Comparison of ENCODE assay signal across 4 worm cellular contexts in genomic region chrX:12661091-12661526, ce11.
TF ChIP-seq lines count a peak whose summit lies in the region.

No protein-coding gene starts in this region.

TF ChIP-seq in whole organism, L2 larva, 48 proteins besides CTCF, POLR2A, EP300 and RAD21 (continued from another document):
- TF ChIP-seq nhr-11 (tag; optimal IDR thresholded peaks at IDR 0.05; lab: Kevin White, UChicago) (no peak), sma-9 (GFP tag; optimal IDR thresholded peaks at IDR 0.05; lab: Kevin White, UChicago) (peak; percentile 78), sma-9 (tag; optimal IDR thresholded peaks at IDR 0.05; lab: Kevin White, UChicago) (no peak), zag-1 (tag; optimal IDR thresholded peaks at IDR 0.05; lab: Kevin White, UChicago) (no peak), lsy-2 (tag; optimal IDR thresholded peaks at IDR 0.05; lab: Kevin White, UChicago) (peak in 1 of 2 experiments; percentile 46), mdl-1 (tag; optimal IDR thresholded peaks at IDR 0.05; lab: Kevin White, UChicago) (peak in 1 of 2 experiments; percentile 35)

TF ChIP-seq in whole organism, L4 larva, 104 proteins besides CTCF, POLR2A, EP300 and RAD21 (continued from another document and continues in another):
- TF ChIP-seq pha-4 (GFP tag; IDR thresholded peaks at IDR 0.05; lab: Robert Waterston, UW): peak; percentile 75; the same call in 1 of the 2 replicates
- no peak for TF ChIP-seq pha-4 (tag; optimal IDR thresholded peaks at IDR 0.05; lab: Kevin White, UChicago)
- peak; percentile 72 for TF ChIP-seq nhr-42 (GFP tag; IDR thresholded peaks at IDR 0.05; lab: Robert Waterston, UW)
- TF ChIP-seq madf-9 (GFP tag; conservative IDR thresholded peaks at IDR 0.05; lab: Robert Waterston, UW): peak; percentile 80
- TF ChIP-seq F49E8.2 (tag; optimal IDR thresholded peaks at IDR 0.05; lab: Kevin White, UChicago; ENCODE audit: borderline replicate concordance): peak; percentile 74
- no peak for TF ChIP-seq pqm-1 (tag; optimal IDR thresholded peaks at IDR 0.05; lab: Kevin White, UChicago)
- peak; percentile 50; the same call in 1 of the 2 replicates for TF ChIP-seq lin-29 (GFP tag; IDR thresholded peaks at IDR 0.05; lab: Robert Waterston, UW)
- no peak for TF ChIP-seq tag-97 (GFP tag; IDR thresholded peaks at IDR 0.05; lab: Robert Waterston, UW)
- peak in 1 of 2 experiments; percentile 97 for TF ChIP-seq unc-62 (GFP tag; optimal IDR thresholded peaks at IDR 0.05 in 1 of 2; lab: Kevin White, UChicago)
- TF ChIP-seq unc-62 (tag; optimal IDR thresholded peaks at IDR 0.05; lab: Kevin White, UChicago): no peak
- peak; percentile 66; the same call in 1 of the 2 replicates for TF ChIP-seq php-3 (GFP tag; IDR thresholded peaks at IDR 0.05; lab: Robert Waterston, UW)
- TF ChIP-seq lin-39 (tag; optimal IDR thresholded peaks at IDR 0.05; lab: Kevin White, UChicago): no peak
- TF ChIP-seq attf-4 (tag; optimal IDR thresholded peaks at IDR 0.05; lab: Kevin White, UChicago): no peak
- no peak for TF ChIP-seq nhr-28 (tag; optimal IDR thresholded peaks at IDR 0.05; lab: Kevin White, UChicago)
- no peak for TF ChIP-seq ceh-62 (tag; optimal IDR thresholded peaks at IDR 0.05; lab: Kevin White, UChicago)
- TF ChIP-seq duxl-1 (tag; optimal IDR thresholded peaks at IDR 0.05; lab: Kevin White, UChicago; ENCODE audit: poor library complexity): peak; percentile 59
- peak; percentile 77 for TF ChIP-seq lin-13 (GFP tag; optimal IDR thresholded peaks at IDR 0.05; lab: Kevin White, UChicago)
- peak; percentile 43 for TF ChIP-seq ztf-7 (tag; optimal IDR thresholded peaks at IDR 0.05; lab: Kevin White, UChicago)
- peak; percentile 73 for TF ChIP-seq ceh-20 (GFP tag; IDR thresholded peaks at IDR 0.05; lab: Robert Waterston, UW)
- TF ChIP-seq Y5F2A.4 (GFP tag; optimal IDR thresholded peaks at IDR 0.05; lab: Kevin White, UChicago): peak; percentile 40
- peak; percentile 57 for TF ChIP-seq dmd-6 (GFP tag; IDR thresholded peaks at IDR 0.05; lab: Robert Waterston, UW)
- peak; percentile 78 for TF ChIP-seq mxl-3 (GFP tag; optimal IDR thresholded peaks at IDR 0.05; lab: Kevin White, UChicago)
- TF ChIP-seq dpl-1 (GFP tag; optimal IDR thresholded peaks at IDR 0.05; lab: Kevin White, UChicago): no peak
- peak; percentile 27 for TF ChIP-seq cey-2 (tag; optimal IDR thresholded peaks at IDR 0.05; lab: Kevin White, UChicago; ENCODE audit: borderline replicate concordance, insufficient read depth)
- no peak for TF ChIP-seq lin-15B (tag; optimal IDR thresholded peaks at IDR 0.05; lab: Kevin White, UChicago)
- peak; percentile 94 for TF ChIP-seq egl-43 (GFP tag; IDR thresholded peaks at IDR 0.05; lab: Robert Waterston, UW)
- peak; percentile 92 for TF ChIP-seq snpc-1.2 (GFP tag; IDR thresholded peaks at IDR 0.05; lab: Robert Waterston, UW)
- no peak for TF ChIP-seq ceh-82 (tag; optimal IDR thresholded peaks at IDR 0.05; lab: Kevin White, UChicago)
- no peak for TF ChIP-seq ama-1 (optimal IDR thresholded peaks at IDR 0.05; lab: Kevin White, UChicago)
- peak; percentile 83; the same call in 1 of the 2 replicates for TF ChIP-seq dmd-9 (GFP tag; IDR thresholded peaks at IDR 0.05; lab: Robert Waterston, UW)
- TF ChIP-seq tra-1 (GFP tag; IDR thresholded peaks at IDR 0.05; lab: Robert Waterston, UW): peak; percentile 72
- TF ChIP-seq dve-1 (tag; optimal IDR thresholded peaks at IDR 0.05; lab: Kevin White, UChicago; ENCODE audit: insufficient read depth): peak; percentile 63
- peak; percentile 66 to 88 for TF ChIP-seq daf-16 (GFP tag; optimal IDR thresholded peaks at IDR 0.05; lab: Kevin White, UChicago)
- peak; percentile 78 for TF ChIP-seq daf-16 (tag; optimal IDR thresholded peaks at IDR 0.05; lab: Kevin White, UChicago)
- no peak for TF ChIP-seq fos-1 (tag; optimal IDR thresholded peaks at IDR 0.05; lab: Kevin White, UChicago)
- no peak for TF ChIP-seq egl-27 (tag; optimal IDR thresholded peaks at IDR 0.05; lab: Kevin White, UChicago)
- no peak for TF ChIP-seq snpc-4 (tag; optimal IDR thresholded peaks at IDR 0.05; lab: Kevin White, UChicago)
- TF ChIP-seq daf-8 (GFP tag; IDR thresholded peaks at IDR 0.05; lab: Robert Waterston, UW): no peak
- 0 out of 2 replicates have a peak, but pooled peaks have one; percentile 36 for TF ChIP-seq F44E2.7 (GFP tag; IDR thresholded peaks at IDR 0.05; lab: Robert Waterston, UW)
- TF ChIP-seq ceh-44 (GFP tag; IDR thresholded peaks at IDR 0.05; lab: Robert Waterston, UW): peak; percentile 83; the same call in 1 of the 2 replicates

TF ChIP-seq in whole organism, late embryonic, 69 proteins besides CTCF, POLR2A, EP300 and RAD21 (continued from another document):
- TF ChIP-seq ceh-34 (tag; optimal IDR thresholded peaks at IDR 0.05; lab: Kevin White, UChicago) (peak; percentile 81), ztf-16 (tag; optimal IDR thresholded peaks at IDR 0.05; lab: Kevin White, UChicago) (peak; percentile 73), elt-2 (tag; optimal IDR thresholded peaks at IDR 0.05; lab: Kevin White, UChicago) (peak; percentile 85), ahr-1 (tag; optimal IDR thresholded peaks at IDR 0.05; lab: Kevin White, UChicago) (peak; percentile 59), ceh-19 (GFP tag; optimal IDR thresholded peaks at IDR 0.05; lab: Kevin White, UChicago) (peak; percentile 78), ets-4 (tag; optimal IDR thresholded peaks at IDR 0.05; lab: Kevin White, UChicago) (peak; percentile 11), ceh-31 (tag; optimal IDR thresholded peaks at IDR 0.05; lab: Kevin White, UChicago) (peak; percentile 74), hlh-13 (GFP tag; optimal IDR thresholded peaks at IDR 0.05; lab: Kevin White, UChicago) (peak; percentile 67), pha-4 (tag; optimal IDR thresholded peaks at IDR 0.05; lab: Kevin White, UChicago) (no peak), pax-1 (tag; optimal IDR thresholded peaks at IDR 0.05; lab: Kevin White, UChicago) (no peak), unc-86 (tag; optimal IDR thresholded peaks at IDR 0.05; lab: Kevin White, UChicago) (peak; percentile 81), ceh-30 (tag; optimal IDR thresholded peaks at IDR 0.05; lab: Kevin White, UChicago) (no peak), ceh-48 (tag; optimal IDR thresholded peaks at IDR 0.05; lab: Kevin White, UChicago) (peak; percentile 53), ceh-2 (tag; optimal IDR thresholded peaks at IDR 0.05; lab: Kevin White, UChicago) (peak; percentile 70), zip-5 (tag; optimal IDR thresholded peaks at IDR 0.05; lab: Kevin White, UChicago) (peak; percentile 39), Y22D7AL.16 (tag; optimal IDR thresholded peaks at IDR 0.05; lab: Kevin White, UChicago) (peak; percentile 60), ceh-6 (GFP tag; optimal IDR thresholded peaks at IDR 0.05; lab: Kevin White, UChicago) (peak; percentile 83), madf-2 (tag; optimal IDR thresholded peaks at IDR 0.05; lab: Kevin White, UChicago) (peak; percentile 77), fkh-6 (tag; optimal IDR thresholded peaks at IDR 0.05; lab: Kevin White, UChicago) (peak; percentile 64), dve-1 (tag; optimal IDR thresholded peaks at IDR 0.05; lab: Kevin White, UChicago) (peak; percentile 83), ceh-14 (tag; optimal IDR thresholded peaks at IDR 0.05; lab: Kevin White, UChicago) (peak; percentile 59), pha-2 (tag; optimal IDR thresholded peaks at IDR 0.05; lab: Kevin White, UChicago) (peak; percentile 68), unc-55 (GFP tag; optimal IDR thresholded peaks at IDR 0.05; lab: Kevin White, UChicago) (no peak), nfya-1 (tag; optimal IDR thresholded peaks at IDR 0.05; lab: Kevin White, UChicago) (peak; percentile 59), hlh-8 (tag; optimal IDR thresholded peaks at IDR 0.05; lab: Kevin White, UChicago) (peak; percentile 52), pat-9 (tag; optimal IDR thresholded peaks at IDR 0.05; lab: Kevin White, UChicago) (peak; percentile 86), F13H6.1 (tag; optimal IDR thresholded peaks at IDR 0.05; lab: Kevin White, UChicago) (peak; percentile 70), K02D7.2 (tag; optimal IDR thresholded peaks at IDR 0.05; lab: Kevin White, UChicago) (peak; percentile 77), gmeb-2 (tag; optimal IDR thresholded peaks at IDR 0.05; lab: Kevin White, UChicago) (peak; percentile 83), lim-6 (tag; optimal IDR thresholded peaks at IDR 0.05; lab: Kevin White, UChicago) (no peak), ref-2 (tag; optimal IDR thresholded peaks at IDR 0.05; lab: Kevin White, UChicago) (peak; percentile 87), sdc-2 (tag; optimal IDR thresholded peaks at IDR 0.05; lab: Kevin White, UChicago) (peak; percentile 86), ceh-9 (tag; optimal IDR thresholded peaks at IDR 0.05; lab: Kevin White, UChicago) (peak; percentile 13), nhr-11 (tag; optimal IDR thresholded peaks at IDR 0.05; lab: Kevin White, UChicago) (no peak), nhr-232 (tag; optimal IDR thresholded peaks at IDR 0.05; lab: Kevin White, UChicago) (peak; percentile 81), tbx-2 (tag; optimal IDR thresholded peaks at IDR 0.05; lab: Kevin White, UChicago) (peak; percentile 83), pqm-1 (tag; optimal IDR thresholded peaks at IDR 0.05; lab: Kevin White, UChicago) (no peak), eyg-1 (tag; optimal IDR thresholded peaks at IDR 0.05; lab: Kevin White, UChicago) (peak; percentile 36), syd-9 (tag; optimal IDR thresholded peaks at IDR 0.05; lab: Kevin White, UChicago) (peak; percentile 72), rnt-1 (tag; optimal IDR thresholded peaks at IDR 0.05; lab: Kevin White, UChicago) (peak; percentile 84), npax-4 (tag; optimal IDR thresholded peaks at IDR 0.05; lab: Kevin White, UChicago) (peak; percentile 12), hlh-6 (tag; optimal IDR thresholded peaks at IDR 0.05; lab: Kevin White, UChicago) (peak; percentile 92), tbx-7 (tag; optimal IDR thresholded peaks at IDR 0.05; lab: Kevin White, UChicago) (peak; percentile 49), pros-1 (tag; optimal IDR thresholded peaks at IDR 0.05; lab: Kevin White, UChicago) (no peak), lin-11 (tag; optimal IDR thresholded peaks at IDR 0.05; lab: Kevin White, UChicago) (peak; percentile 77)

TF ChIP-seq in whole organism, mixed stage, embryonic, 35 proteins besides CTCF, POLR2A, EP300 and RAD21 (continued from another document):
- TF ChIP-seq cnd-1 (tag; optimal IDR thresholded peaks at IDR 0.05; lab: Kevin White, UChicago): peak; percentile 89
- TF ChIP-seq nhr-12 (tag; optimal IDR thresholded peaks at IDR 0.05; lab: Kevin White, UChicago): no peak
- TF ChIP-seq sptf-1 (tag; optimal IDR thresholded peaks at IDR 0.05; lab: Kevin White, UChicago): peak; percentile 92
- TF ChIP-seq hlh-1 (tag; optimal IDR thresholded peaks at IDR 0.05; lab: Kevin White, UChicago): no peak
- TF ChIP-seq nhr-28 (tag; optimal IDR thresholded peaks at IDR 0.05; lab: Kevin White, UChicago): peak; percentile 18
- peak; percentile 74 for TF ChIP-seq flh-1 (GFP tag; optimal IDR thresholded peaks at IDR 0.05; lab: Kevin White, UChicago)
